Worm (Caenorhabditis elegans): ENCODE results near the gene set-17.

ce11 chrII:8964049-8964448, 23.8 kb upstream of the set-17 start, which contains the start of gene sftd-3:
- TF ChIP-seq ztf-11 (tag; optimal IDR thresholded peaks at IDR 0.05) (no peak), ceh-82 (tag; optimal IDR thresholded peaks at IDR 0.05) (no peak), unc-62 (GFP tag; optimal IDR thresholded peaks at IDR 0.05) (no peak), snpc-4 (tag; optimal IDR thresholded peaks at IDR 0.05) (no peak), fos-1 (tag; optimal IDR thresholded peaks at IDR 0.05) (no peak), elt-3 (tag; optimal IDR thresholded peaks at IDR 0.05) (no peak), mdl-1 (tag; optimal IDR thresholded peaks at IDR 0.05) (no peak), nhr-6 (tag; optimal IDR thresholded peaks at IDR 0.05) (no peak), egl-27 (tag; optimal IDR thresholded peaks at IDR 0.05) (no peak)

All from whole organism, L2 larva.